Fruit fly (Drosophila melanogaster): ENCODE measurements around the gene CG33189.

The CG33189 gene

dm6 chr3R:8744198-8744597, 36.4 kb downstream of the CG33189 start (continued):
- TF ChIP-seq pan (optimal IDR thresholded peaks at IDR 0.05) (no peak), pan (GFP tag; optimal IDR thresholded peaks at IDR 0.05 in 1 of 2, IDR thresholded peaks at IDR 0.05 in 1 of 2) (peak in 1 of 2 experiments; percentile 48), HmgZ (tag; optimal IDR thresholded peaks at IDR 0.05) (no peak), cwo (GFP tag; optimal IDR thresholded peaks at IDR 0.05) (no peak), Dek (tag; optimal IDR thresholded peaks at IDR 0.05) (no peak), fd96Cb (tag; optimal IDR thresholded peaks at IDR 0.05) (no peak), jumu (GFP tag; optimal IDR thresholded peaks at IDR 0.05) (peak; percentile 53), Oli (tag; optimal IDR thresholded peaks at IDR 0.05) (peak; percentile 62), Sox100B (GFP tag; optimal IDR thresholded peaks at IDR 0.05) (no peak), D19A (tag; optimal IDR thresholded peaks at IDR 0.05) (no peak), CG12219 (GFP tag; optimal IDR thresholded peaks at IDR 0.05) (peak; percentile 39), hbn (GFP tag; IDR thresholded peaks at IDR 0.05; ENCODE audit: partially characterized antibody) (no peak), Fer2 (tag; optimal IDR thresholded peaks at IDR 0.05) (no peak), Fer1 (GFP tag; optimal IDR thresholded peaks at IDR 0.05) (peak; percentile 45), CG11695 (GFP tag; IDR thresholded peaks at IDR 0.05) (peak; percentile 42; the same call in 2 of the 3 replicates), CG4820 (GFP tag; optimal IDR thresholded peaks at IDR 0.05) (peak; percentile 45), gcm (GFP tag; optimal IDR thresholded peaks at IDR 0.05) (peak; percentile 33), Blimp-1 (GFP tag; optimal IDR thresholded peaks at IDR 0.05) (peak; percentile 40), CG32767 (GFP tag; IDR thresholded peaks at IDR 0.05) (peak; percentile 39; the same call in 1 of the 2 replicates), CG11560 (tag; IDR thresholded peaks at IDR 0.05) (no peak), Atf-2 (GFP tag; optimal IDR thresholded peaks at IDR 0.05) (peak; percentile 29), Hmr (GFP tag; optimal IDR thresholded peaks at IDR 0.05) (peak; percentile 67), CG2202 (tag; optimal IDR thresholded peaks at IDR 0.05) (no peak), CG3407 (GFP tag; optimal IDR thresholded peaks at IDR 0.05) (peak; percentile 3), zen2 (GFP tag; IDR thresholded peaks at IDR 0.05; ENCODE audit: partially characterized antibody) (no peak), Dip3 (GFP tag; optimal IDR thresholded peaks at IDR 0.05) (peak; percentile 53), ap (GFP tag; IDR thresholded peaks at IDR 0.05) (no peak), ranshi (GFP tag; IDR thresholded peaks at IDR 0.05) (peak; percentile 61), CG10654 (GFP tag; optimal IDR thresholded peaks at IDR 0.05) (no peak), CG13624 (GFP tag; optimal IDR thresholded peaks at IDR 0.05) (no peak), CG9437 (GFP tag; optimal IDR thresholded peaks at IDR 0.05) (peak; percentile 10), CG1233 (GFP tag; optimal IDR thresholded peaks at IDR 0.05) (no peak), CTCF (GFP tag; optimal IDR thresholded peaks at IDR 0.05) (no peak), CG31224 (GFP tag; IDR thresholded peaks at IDR 0.05) (no peak), dm (GFP tag; optimal IDR thresholded peaks at IDR 0.05) (no peak), lilli (GFP tag; optimal IDR thresholded peaks at IDR 0.05) (peak; percentile 66), CG43689 (GFP tag; IDR thresholded peaks at IDR 0.05) (no peak), Xbp1 (GFP tag; optimal IDR thresholded peaks at IDR 0.05) (peak; percentile 61), Mes4 (GFP tag; optimal IDR thresholded peaks at IDR 0.05) (peak; percentile 2), cas (GFP tag; IDR thresholded peaks at IDR 0.05) (no peak), CG10959 (GFP tag; IDR thresholded peaks at IDR 0.05) (no peak), Neu2 (GFP tag; optimal IDR thresholded peaks at IDR 0.05; ENCODE audit: borderline replicate concordance) (no peak), vvl (GFP tag; IDR thresholded peaks at IDR 0.05) (peak; percentile 59), NFAT (GFP tag; IDR thresholded peaks at IDR 0.05) (no peak), HLH3B (GFP tag; IDR thresholded peaks at IDR 0.05) (peak; percentile 57; the same call in 1 of the 2 replicates), nom (GFP tag; optimal IDR thresholded peaks at IDR 0.05) (no peak), Aef1 (GFP tag; IDR thresholded peaks at IDR 0.05) (peak; percentile 44; the same call in 1 of the 3 replicates), Bteb2 (GFP tag; optimal IDR thresholded peaks at IDR 0.05) (no peak), her (GFP tag; optimal IDR thresholded peaks at IDR 0.05) (no peak), CG11504 (tag; optimal IDR thresholded peaks at IDR 0.05) (no peak), CG17568 (GFP tag; optimal IDR thresholded peaks at IDR 0.05) (no peak), fu2 (GFP tag; optimal IDR thresholded peaks at IDR 0.05) (no peak)

Measured in whole organism, embryonic.